Worm (Caenorhabditis elegans): Measurements from ENCODE around the gene acs-22.

ce11 chrX:8934988-8935387, 4.0 kb downstream of the acs-22 start:
- TF ChIP-seq snpc-4 (tag; optimal IDR thresholded peaks at IDR 0.05), result no peak
- TF ChIP-seq lin-13 (tag; optimal IDR thresholded peaks at IDR 0.05), result no peak
- TF ChIP-seq unc-39 (tag; optimal IDR thresholded peaks at IDR 0.05), result no peak
- TF ChIP-seq nhr-2 (tag; optimal IDR thresholded peaks at IDR 0.05), result no peak
- no peak for TF ChIP-seq nhr-28 (tag; optimal IDR thresholded peaks at IDR 0.05)
